Fruit fly (Drosophila melanogaster): ENCODE data around the gene Cyp4d8.
"Not testable (repeated sequence)": the region's sequence is repeated elsewhere in the genome, so short reads cannot be mapped to it uniquely, and the experiment has no call there.

DNA sequence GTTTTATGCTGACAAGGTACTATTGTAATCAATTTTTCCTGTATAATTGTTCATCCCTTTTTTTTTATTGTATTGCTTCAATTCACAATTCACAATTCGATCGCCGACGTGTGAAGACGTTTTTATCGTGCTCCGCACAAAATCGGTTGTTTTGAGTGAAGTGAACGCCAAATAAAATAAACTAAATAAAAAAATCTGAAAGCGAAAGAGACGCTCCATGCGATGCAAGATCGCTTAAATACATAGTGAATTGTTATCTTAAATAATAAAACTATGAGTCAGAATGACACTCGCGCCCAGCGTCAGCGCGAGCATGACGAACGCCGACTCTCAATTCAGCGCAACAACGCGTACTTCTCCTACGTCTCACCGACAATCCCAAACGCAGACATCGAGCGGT is 2.7 kb upstream of the Cyp4d8 start, which contains the start of gene CG8539:
- TF ChIP-seq Abd-B (GFP tag; optimal IDR thresholded peaks at IDR 0.05); Deaf1 (tag; optimal IDR thresholded peaks at IDR 0.05); Doc3 (GFP tag; IDR thresholded peaks at IDR 0.05; ENCODE audit: partially characterized antibody); Dfd (GFP tag; optimal IDR thresholded peaks at IDR 0.05); HLH4C (GFP tag; IDR thresholded peaks at IDR 0.05; ENCODE audit: partially characterized antibody); CG8359 (GFP tag; optimal IDR thresholded peaks at IDR 0.05; ENCODE audit: borderline replicate concordance); CG14965 (GFP tag; optimal IDR thresholded peaks at IDR 0.05; ENCODE audit: borderline replicate concordance); CG30020 (tag; optimal IDR thresholded peaks at IDR 0.05); CG12219 (GFP tag; optimal IDR thresholded peaks at IDR 0.05): not testable (repeated sequence)
